Fruit fly (Drosophila melanogaster): ENCODE measurements around the gene Mat89Ba.

The Mat89Ba gene

dm6 chr3R:16223252-16224037 is 48.8 kb downstream of the Mat89Ba start (continued):
- TF ChIP-seq onecut (GFP tag; IDR thresholded peaks at IDR 0.05) (peak; percentile 22; the same call in 1 of the 2 replicates), H15 (GFP tag; IDR thresholded peaks at IDR 0.05) (no peak), Trl (optimal IDR thresholded peaks at IDR 0.05) (no peak), Trl (GFP tag; optimal IDR thresholded peaks at IDR 0.05) (peak; percentile 22), CG10274 (GFP tag; optimal IDR thresholded peaks at IDR 0.05) (no peak), pb (GFP tag; optimal IDR thresholded peaks at IDR 0.05) (peak; percentile 36), HLH4C (GFP tag; IDR thresholded peaks at IDR 0.05; ENCODE audit: partially characterized antibody) (no peak), run (tag; optimal IDR thresholded peaks at IDR 0.05) (no peak), Gug (GFP tag; IDR thresholded peaks at IDR 0.05) (no peak; the same call in 3 of the 4 replicates), Bdp1 (GFP tag; optimal IDR thresholded peaks at IDR 0.05) (no peak), CG12071 (GFP tag; optimal IDR thresholded peaks at IDR 0.05) (peak; percentile 46), CG3838 (GFP tag; optimal IDR thresholded peaks at IDR 0.05) (no peak), CG10366 (GFP tag; IDR thresholded peaks at IDR 0.05) (0 out of 2 replicates have a peak, but pooled peaks have one; percentile 8), CG2678 (tag; optimal IDR thresholded peaks at IDR 0.05) (peak; percentile 74), trem (tag; optimal IDR thresholded peaks at IDR 0.05) (no peak), zen2 (GFP tag; IDR thresholded peaks at IDR 0.05; ENCODE audit: partially characterized antibody) (no peak), Dip2 (GFP tag; IDR thresholded peaks at IDR 0.05) (no peak), Doc3 (GFP tag; IDR thresholded peaks at IDR 0.05; ENCODE audit: partially characterized antibody) (no peak), sob (GFP tag; IDR thresholded peaks at IDR 0.05) (no peak), CG8924 (tag; optimal IDR thresholded peaks at IDR 0.05) (peak; percentile 58), CG9215 (GFP tag; IDR thresholded peaks at IDR 0.05) (no peak), unpg (GFP tag; optimal IDR thresholded peaks at IDR 0.05) (peak; percentile 27), wor (GFP tag; IDR thresholded peaks at IDR 0.05) (no peak), tna (GFP tag; IDR thresholded peaks at IDR 0.05; ENCODE audit: partially characterized antibody) (no peak), CG11247 (GFP tag; IDR thresholded peaks at IDR 0.05) (peak; percentile 43; the same call in 1 of the 2 replicates), CG12236 (GFP tag; optimal IDR thresholded peaks at IDR 0.05) (no peak)

- TF ChIP-seq CG31388 (GFP tag; optimal IDR thresholded peaks at IDR 0.05) (peak; percentile 99), zen2 (GFP tag; IDR thresholded peaks at IDR 0.05; ENCODE audit: partially characterized antibody) (no peak), abd-A (tag; optimal IDR thresholded peaks at IDR 0.05) (peak; percentile 99), CG10321 (GFP tag; IDR thresholded peaks at IDR 0.05) (peak; percentile 87), nerfin-2 (GFP tag; IDR thresholded peaks at IDR 0.05; ENCODE audit: partially characterized antibody) (no peak), prd (optimal IDR thresholded peaks at IDR 0.05) (no peak), prd (GFP tag; IDR thresholded peaks at IDR 0.05) (peak; percentile 100), CG1602 (GFP tag; optimal IDR thresholded peaks at IDR 0.05) (peak; percentile 99), CG43689 (GFP tag; IDR thresholded peaks at IDR 0.05) (peak; percentile 99), gcm2 (GFP tag; optimal IDR thresholded peaks at IDR 0.05) (peak; percentile 98), luna (GFP tag; optimal IDR thresholded peaks at IDR 0.05) (peak; percentile 98), Lpt (GFP tag; optimal IDR thresholded peaks at IDR 0.05) (no peak), HLHmδ (GFP tag; optimal IDR thresholded peaks at IDR 0.05) (peak; percentile 6), NK7.1 (GFP tag; optimal IDR thresholded peaks at IDR 0.05) (peak; percentile 99), gsb-n (tag; optimal IDR thresholded peaks at IDR 0.05) (peak; percentile 99), CG9876 (GFP tag; optimal IDR thresholded peaks at IDR 0.05) (peak; percentile 99), unpg (GFP tag; optimal IDR thresholded peaks at IDR 0.05) (peak; percentile 99), ara (GFP tag; IDR thresholded peaks at IDR 0.05) (peak; percentile 100), Nf-YA (GFP tag; IDR thresholded peaks at IDR 0.05) (peak; percentile 100), CG8281 (tag; optimal IDR thresholded peaks at IDR 0.05) (peak; percentile 94), zfh2 (GFP tag; optimal IDR thresholded peaks at IDR 0.05) (peak; percentile 98), bigmax (GFP tag; optimal IDR thresholded peaks at IDR 0.05) (peak; percentile 89), CG18476 (GFP tag; optimal IDR thresholded peaks at IDR 0.05) (peak; percentile 98), Doc2 (GFP tag; IDR thresholded peaks at IDR 0.05) (peak; percentile 98), btn (GFP tag; optimal IDR thresholded peaks at IDR 0.05) (peak; percentile 100), Sox102F (GFP tag; optimal IDR thresholded peaks at IDR 0.05) (peak; percentile 100)
These were observed 49.8 kb downstream of the Mat89Ba start for dm6 chr3R:16222300-16222903.
